Worm (Caenorhabditis elegans) whole organism, L1 larva: ENCODE data around the gene clc-9.

Experiments
- C04F5.9 ChIP-seq: sonication (generic microtip); optimal IDR thresholded peaks from 2 replicates; lab custom pipeline; 2016; ENCODE audit warnings: missing genetic modification characterization, missing compliant biosample characterization
- C16A3.4 ChIP-seq: fragments of 150-350 bp; optimal IDR thresholded peaks from 2 replicates; lab custom pipeline; 2014; ENCODE audit warnings: missing biosample characterization, missing genetic modification characterization
- F16B12.6 ChIP-seq: fragments of 150-350 bp; optimal IDR thresholded peaks from 2 replicates; lab custom pipeline; 2014; ENCODE audit warnings: missing biosample characterization, missing genetic modification characterization
- aha-1 ChIP-seq: fragments of 150-350 bp; optimal IDR thresholded peaks from 2 replicates; lab custom pipeline; 2014; ENCODE audit warnings: missing biosample characterization, missing genetic modification characterization
- aly-2 ChIP-seq: fragments of 150-350 bp; optimal IDR thresholded peaks from 2 replicates; lab custom pipeline; 2014; ENCODE audit warnings: missing biosample characterization, missing genetic modification characterization
- blmp-1 ChIP-seq: fragments of 150-350 bp; optimal IDR thresholded peaks from 2 replicates; lab custom pipeline; 2014; ENCODE audit warnings: missing biosample characterization, missing genetic modification characterization
- ceh-63 ChIP-seq: fragments of 200-800 bp; sonication (Bioruptor generic); optimal IDR thresholded peaks from 2 replicates; lab custom pipeline; 2018; ENCODE audit warnings: mild to moderate bottlenecking, missing genetic modification characterization, missing compliant biosample characterization
- ces-1 ChIP-seq: fragments of 150-350 bp; optimal IDR thresholded peaks from 2 replicates; lab custom pipeline; 2014; ENCODE audit warnings: missing biosample characterization, missing genetic modification reagents, missing genetic modification characterization
- efl-1 ChIP-seq, 4 experiments: fragments of 150-350 bp; optimal IDR thresholded peaks in 3 of 4; peaks in 1 of 4; 1 replicate in 1 of 4; 2 replicates in 3 of 4; lab custom pipeline; 2014; ENCODE audit warnings: missing biosample characterization in 2 of 4, missing genetic modification characterization in 2 of 4, missing genetic modification reagents in 2 of 4
- fkh-4 ChIP-seq: sonication (generic microtip); optimal IDR thresholded peaks from 2 replicates; lab custom pipeline; 2016; ENCODE audit warnings: missing compliant biosample characterization, missing genetic modification characterization, borderline replicate concordance
- fos-1 ChIP-seq: fragments of 150-350 bp; optimal IDR thresholded peaks from 2 replicates; lab custom pipeline; 2014; ENCODE audit warnings: missing biosample characterization, missing genetic modification characterization
- hlh-17 ChIP-seq: fragments of 200-800 bp; sonication (Bioruptor generic); optimal IDR thresholded peaks from 2 replicates; lab custom pipeline; 2018; ENCODE audit warnings: missing genetic modification characterization, mild to moderate bottlenecking, missing compliant biosample characterization, moderate library complexity, borderline replicate concordance
- lin-39 ChIP-seq: fragments of 150-350 bp; optimal IDR thresholded peaks from 2 replicates; lab custom pipeline; 2014; ENCODE audit warnings: missing biosample characterization, missing genetic modification reagents, missing genetic modification characterization
- lsy-2 ChIP-seq, 2 experiments: fragments of 150-350 bp; optimal IDR thresholded peaks; 2 replicates each; lab custom pipeline; 2014; ENCODE audit warnings: missing biosample characterization in 2 of 2, missing genetic modification characterization in 2 of 2
- mep-1 ChIP-seq: fragments of 150-350 bp; optimal IDR thresholded peaks from 2 replicates; lab custom pipeline; 2014; ENCODE audit warnings: missing biosample characterization, missing genetic modification characterization
- nhr-11 ChIP-seq: fragments of 150-350 bp; optimal IDR thresholded peaks from 2 replicates; lab custom pipeline; 2014; ENCODE audit warnings: missing biosample characterization, missing genetic modification characterization
- nhr-19 ChIP-seq: fragments of 200-800 bp; sonication (Bioruptor generic); conservative IDR thresholded peaks from 2 replicates; pipeline ENCODE4 v1.3.6; 2022; ENCODE audit warnings: missing genetic modification characterization, missing compliant biosample characterization
- nhr-237 ChIP-seq: fragments of 150-350 bp; optimal IDR thresholded peaks from 2 replicates; lab custom pipeline; 2014; ENCODE audit warnings: missing biosample characterization, missing genetic modification characterization
- nhr-28 ChIP-seq: fragments of 150-350 bp; optimal IDR thresholded peaks from 2 replicates; lab custom pipeline; 2014; ENCODE audit warnings: missing biosample characterization, missing genetic modification characterization
- nhr-47 ChIP-seq: sonication (generic microtip); optimal IDR thresholded peaks from 2 replicates; lab custom pipeline; 2016; ENCODE audit warnings: mild to moderate bottlenecking, missing genetic modification characterization, moderate library complexity, missing compliant biosample characterization
- nhr-71 ChIP-seq: sonication (generic microtip); optimal IDR thresholded peaks from 2 replicates; lab custom pipeline; 2016; ENCODE audit warnings: mild to moderate bottlenecking, missing genetic modification characterization, moderate library complexity, missing compliant biosample characterization
- nhr-76 ChIP-seq: sonication (generic microtip); optimal IDR thresholded peaks from 2 replicates; lab custom pipeline; 2017; ENCODE audit warnings: missing biosample characterization, missing genetic modification characterization
- nhr-85 ChIP-seq: sonication (generic microtip); peaks from one replicate; lab custom pipeline; 2016; ENCODE audit warnings: missing genetic modification characterization, inconsistent platforms, missing compliant biosample characterization
- nhr-90 ChIP-seq: sonication (generic microtip); optimal IDR thresholded peaks from 2 replicates; lab custom pipeline; 2016; ENCODE audit warnings: mild to moderate bottlenecking, missing genetic modification characterization, missing compliant biosample characterization; ENCODE audit not compliant: poor library complexity
- pag-3 ChIP-seq: sonication (generic microtip); optimal IDR thresholded peaks from 2 replicates; lab custom pipeline; 2017; ENCODE audit warnings: missing genetic modification characterization, mild to moderate bottlenecking, missing compliant biosample characterization, antibody characterized with exemption, borderline replicate concordance; ENCODE audit not compliant: insufficient read depth
- pax-3 ChIP-seq: fragments of 200-800 bp; sonication (Bioruptor generic); optimal IDR thresholded peaks from 2 replicates; lab custom pipeline; 2018; ENCODE audit warnings: mild to moderate bottlenecking, missing genetic modification characterization, moderate library complexity, missing compliant biosample characterization
- rnt-1 ChIP-seq: sonication (generic microtip); optimal IDR thresholded peaks from 2 replicates; lab custom pipeline; 2016; ENCODE audit warnings: mild to moderate bottlenecking, missing genetic modification characterization, moderate library complexity, missing compliant biosample characterization
- skn-1 ChIP-seq: fragments of 150-350 bp; optimal IDR thresholded peaks from 2 replicates; lab custom pipeline; 2014; ENCODE audit warnings: missing biosample characterization, missing genetic modification characterization
- snpc-4 ChIP-seq: fragments of 150-350 bp; optimal IDR thresholded peaks from 2 replicates; lab custom pipeline; 2014; ENCODE audit warnings: missing biosample characterization, missing genetic modification characterization
- snu-23 ChIP-seq: sonication (generic microtip); optimal IDR thresholded peaks from 2 replicates; lab custom pipeline; 2016; ENCODE audit warnings: missing genetic modification characterization, missing compliant biosample characterization
- sox-4 ChIP-seq: sonication (generic microtip); optimal IDR thresholded peaks from 2 replicates; lab custom pipeline; 2016; ENCODE audit warnings: missing genetic modification characterization, missing compliant biosample characterization
- tbx-2 ChIP-seq: sonication (generic microtip); optimal IDR thresholded peaks from 2 replicates; lab custom pipeline; 2016; ENCODE audit warnings: missing genetic modification characterization, missing compliant biosample characterization
- unc-130 ChIP-seq: fragments of 150-350 bp; optimal IDR thresholded peaks from 2 replicates; lab custom pipeline; 2017; ENCODE audit warnings: missing biosample characterization, missing genetic modification characterization, inconsistent platforms
- unc-30 ChIP-seq: sonication (generic microtip); optimal IDR thresholded peaks from 2 replicates; lab custom pipeline; 2017; ENCODE audit warnings: missing biosample characterization, missing genetic modification characterization
- unc-62 ChIP-seq: fragments of 150-350 bp; optimal IDR thresholded peaks from 2 replicates; lab custom pipeline; 2014; ENCODE audit warnings: missing biosample characterization, missing genetic modification reagents, missing genetic modification characterization
- vab-15 ChIP-seq: sonication (generic microtip); optimal IDR thresholded peaks from 2 replicates; lab custom pipeline; 2017; ENCODE audit warnings: missing genotype, mild to moderate bottlenecking, missing genetic modification characterization, missing compliant biosample characterization
- xbp-1 ChIP-seq: sonication (generic microtip); optimal IDR thresholded peaks from 2 replicates; lab custom pipeline; 2016; ENCODE audit warnings: missing genetic modification characterization, missing compliant biosample characterization
- zag-1 ChIP-seq: fragments of 150-350 bp; optimal IDR thresholded peaks from 2 replicates; lab custom pipeline; 2014; ENCODE audit warnings: missing biosample characterization, missing genetic modification characterization

Gene clc-9

ce11 chrIV:11103501-11103900 is 9.2 kb upstream of the clc-9 start:
- TF ChIP-seq zag-1 (tag; lab: Kevin White, UChicago): no peak
- peak; percentile 61 for TF ChIP-seq nhr-85 (tag; lab: Kevin White, UChicago)

ce11 chrIV:11105724-11106123 is 7.0 kb upstream of the clc-9 start, which contains the start of gene srlf-24:
TSS of gene srlf-24 (minus strand) at chrIV:11105824.
- no peak for TF ChIP-seq lin-39 (tag; lab: Kevin White, UChicago)
- no peak for TF ChIP-seq nhr-85 (tag; lab: Kevin White, UChicago)
- TF ChIP-seq efl-1 (optimal IDR thresholded peaks at IDR 0.05; lab: Kevin White, UChicago): no peak
- TF ChIP-seq efl-1 (GFP tag; optimal IDR thresholded peaks at IDR 0.05 in 1 of 2; lab: Kevin White, UChicago): peak in 1 of 2 experiments; percentile 51
- no peak for TF ChIP-seq xbp-1 (tag; lab: Kevin White, UChicago)
- TF ChIP-seq nhr-237: no peak
- no peak for TF ChIP-seq mep-1
- no peak for TF ChIP-seq fos-1

ce11 chrIV:11109771-11110170 is 3.0 kb upstream of the clc-9 start, which contains the start of gene pigk-1:
TSS of gene pigk-1 (minus strand) at chrIV:11110018.
- TF ChIP-seq rnt-1 (tag; lab: Kevin White, UChicago) (no peak), nhr-90 (tag; lab: Kevin White, UChicago) (no peak), tbx-2 (tag; lab: Kevin White, UChicago) (no peak), nhr-19 (0 out of 2 replicates have a peak, but pooled peaks have one; percentile 6), aha-1 (no peak), skn-1 (tag; lab: Kevin White, UChicago) (no peak), aly-2 (tag; lab: Kevin White, UChicago) (peak; percentile 7), fkh-4 (tag; lab: Kevin White, UChicago) (no peak), ceh-63 (no peak), unc-30 (tag; lab: Kevin White, UChicago) (no peak), ces-1 (GFP tag; lab: Kevin White, UChicago) (no peak), C16A3.4 (tag; lab: Kevin White, UChicago) (no peak), fos-1 (peak; percentile 27), pax-3 (tag; lab: Kevin White, UChicago) (no peak), nhr-47 (tag; lab: Kevin White, UChicago) (no peak), snpc-4 (tag; lab: Kevin White, UChicago) (no peak), nhr-71 (peak; percentile 12), blmp-1 (tag; lab: Kevin White, UChicago) (no peak), C04F5.9 (no peak), nhr-76 (tag; lab: Kevin White, UChicago) (no peak), vab-15 (tag; lab: Kevin White, UChicago) (no peak), nhr-28 (tag; lab: Kevin White, UChicago) (no peak), snu-23 (GFP tag; lab: Kevin White, UChicago) (no peak), lsy-2 (tag; optimal IDR thresholded peaks at IDR 0.05; lab: Kevin White, UChicago) (peak in 1 of 2 experiments; percentile 37), F16B12.6 (tag; lab: Kevin White, UChicago) (no peak), unc-130 (tag; lab: Kevin White, UChicago) (no peak), sox-4 (tag; lab: Kevin White, UChicago) (no peak), nhr-11 (tag; lab: Kevin White, UChicago) (no peak), hlh-17 (GFP tag; lab: Kevin White, UChicago) (no peak), pag-3 (no peak), xbp-1 (tag; lab: Kevin White, UChicago) (no peak), unc-62 (GFP tag; lab: Kevin White, UChicago) (no peak)
